Fruit fly (Drosophila melanogaster) whole organism, embryonic: ENCODE results near the gene ldbr.

Source experiments
- Atf6 ChIP-seq: fragments of 200-800 bp; sonication (Bioruptor generic); IDR thresholded peaks from 2 replicates; pipeline ENCODE4 v1.3.6; 2022; ENCODE audit warnings: missing biosample characterization, missing genetic modification characterization
- CG10462 ChIP-seq: fragments of 200-800 bp; sonication (Bioruptor generic); optimal IDR thresholded peaks from 2 replicates; lab custom pipeline; 2016; ENCODE audit warnings: missing biosample characterization, missing genetic modification characterization
- CG12391 ChIP-seq: fragments of 200-800 bp; sonication (Bioruptor generic); optimal IDR thresholded peaks from 3 replicates; lab custom pipeline; 2018; ENCODE audit warnings: missing biosample characterization, mild to moderate bottlenecking, missing genetic modification characterization, moderate library complexity
- CG13123 ChIP-seq: fragments of 200-800 bp; sonication (Bioruptor generic); optimal IDR thresholded peaks from 2 replicates; lab custom pipeline; 2016; ENCODE audit warnings: missing biosample characterization, missing genetic modification characterization
- CG14710 ChIP-seq: fragments of 200-800 bp; sonication (Bioruptor generic); optimal IDR thresholded peaks from 3 replicates; lab custom pipeline; 2019; ENCODE audit warnings: missing biosample characterization, mild to moderate bottlenecking, missing genetic modification characterization, moderate library complexity
- CG15479 ChIP-seq: fragments of 200-800 bp; sonication (Bioruptor generic); optimal IDR thresholded peaks from 3 replicates; lab custom pipeline; 2019; ENCODE audit warnings: missing biosample characterization, mild to moderate bottlenecking, missing genetic modification characterization, moderate library complexity
- CG15514 ChIP-seq: fragments of 200-800 bp; sonication (Bioruptor generic); optimal IDR thresholded peaks from 3 replicates; lab custom pipeline; 2017; ENCODE audit warnings: missing biosample characterization, missing genetic modification characterization, mild to moderate bottlenecking, moderate library complexity, missing genetic modification reagents
- CG15696 ChIP-seq: fragments of 200-800 bp; sonication (Bioruptor generic); optimal IDR thresholded peaks from 2 replicates; lab custom pipeline; 2019; ENCODE audit warnings: missing biosample characterization, mild to moderate bottlenecking, missing genetic modification characterization, moderate library complexity
- CG17612 ChIP-seq: fragments of 200-800 bp; sonication (Bioruptor generic); IDR thresholded peaks from 2 replicates; pipeline ENCODE4 v1.3.6; 2022; ENCODE audit warnings: missing biosample characterization, missing genetic modification characterization
- CG30403 ChIP-seq: fragments of 200-800 bp; sonication (Bioruptor generic); optimal IDR thresholded peaks from 3 replicates; lab custom pipeline; 2016; ENCODE audit warnings: missing biosample characterization, missing genetic modification characterization
- CG31441 ChIP-seq: fragments of 200-800 bp; sonication (Bioruptor generic); IDR thresholded peaks from 2 replicates; pipeline ENCODE4 v1.3.6; 2022; ENCODE audit warnings: missing biosample characterization, missing genetic modification characterization
- CG3281 ChIP-seq: fragments of 200-800 bp; sonication (Bioruptor generic); optimal IDR thresholded peaks from 3 replicates; lab custom pipeline; 2017; ENCODE audit warnings: missing biosample characterization, mild to moderate bottlenecking, missing genetic modification characterization
- CG3995 ChIP-seq: fragments of 200-800 bp; sonication (Bioruptor generic); optimal IDR thresholded peaks from 3 replicates; lab custom pipeline; 2016; ENCODE audit warnings: missing biosample characterization, missing genetic modification characterization
- CG42726 ChIP-seq: fragments of 200-800 bp; sonication (Bioruptor generic); IDR thresholded peaks from 2 replicates; pipeline ENCODE4 v1.3.6; 2022; ENCODE audit warnings: missing biosample characterization, missing genetic modification characterization; ENCODE audit not compliant: partially characterized antibody
- CG4282 ChIP-seq: fragments of 200-800 bp; sonication (Bioruptor generic); optimal IDR thresholded peaks from 2 replicates; lab custom pipeline; 2016; ENCODE audit warnings: missing biosample characterization, missing genetic modification characterization
- CG6683 ChIP-seq: fragments of 200-800 bp; sonication (Bioruptor generic); optimal IDR thresholded peaks from 2 replicates; lab custom pipeline; 2017; ENCODE audit warnings: missing biosample characterization, mild to moderate bottlenecking, missing genetic modification characterization, missing genetic modification reagents
- CG6689 ChIP-seq: fragments of 200-800 bp; sonication (Bioruptor generic); IDR thresholded peaks from 2 replicates; pipeline ENCODE4 v1.3.6; 2022; ENCODE audit warnings: missing biosample characterization, missing genetic modification characterization
- CG7786 ChIP-seq: fragments of 200-800 bp; sonication (Bioruptor generic); optimal IDR thresholded peaks from 2 replicates; lab custom pipeline; 2016; ENCODE audit warnings: missing biosample characterization, missing genetic modification characterization
- CG8290 ChIP-seq, 3 experiments: fragments of 200-800 bp; sonication (Bioruptor generic); optimal IDR thresholded peaks; 2 replicates each; lab custom pipeline; 2016 to 2019; ENCODE audit warnings: missing biosample characterization in 3 of 3, missing genetic modification characterization in 3 of 3, mild to moderate bottlenecking in 2 of 3, moderate library complexity in 1 of 3
- CG9437 ChIP-seq: fragments of 200-800 bp; sonication (Bioruptor generic); optimal IDR thresholded peaks from 2 replicates; lab custom pipeline; 2018; ENCODE audit warnings: missing biosample characterization, mild to moderate bottlenecking, missing genetic modification characterization
- CG9797 ChIP-seq: fragments of 200-800 bp; sonication (Bioruptor generic); optimal IDR thresholded peaks from 3 replicates; lab custom pipeline; 2018; ENCODE audit warnings: missing biosample characterization, mild to moderate bottlenecking, missing genetic modification characterization
- CHES-1-like ChIP-seq: fragments of 200-800 bp; sonication (Bioruptor generic); optimal IDR thresholded peaks from 2 replicates; lab custom pipeline; 2016; ENCODE audit warnings: missing biosample characterization, missing genetic modification characterization
- Camta ChIP-seq: fragments of 200-800 bp; sonication (Bioruptor generic); optimal IDR thresholded peaks from 2 replicates; lab custom pipeline; 2016; ENCODE audit warnings: missing biosample characterization, missing genetic modification characterization
- Jarid2 ChIP-seq: fragments of 200-800 bp; sonication (Bioruptor generic); optimal IDR thresholded peaks from 3 replicates; lab custom pipeline; 2017; ENCODE audit warnings: mild to moderate bottlenecking, missing biosample characterization, missing genetic modification reagents, missing genetic modification characterization
- MBD-R2 ChIP-seq: fragments of 200-800 bp; sonication (Bioruptor generic); IDR thresholded peaks from 2 replicates; pipeline ENCODE4 v1.3.6; 2022; ENCODE audit warnings: missing biosample characterization, missing genetic modification characterization
- NK7.1 ChIP-seq: fragments of 200-800 bp; sonication (Bioruptor generic); optimal IDR thresholded peaks from 3 replicates; lab custom pipeline; 2016; ENCODE audit warnings: missing biosample characterization, missing genetic modification characterization
- Nf-YA ChIP-seq: fragments of 200-800 bp; sonication (Bioruptor generic); IDR thresholded peaks from 2 replicates; pipeline ENCODE4 v1.3.6; 2022; ENCODE audit warnings: missing biosample characterization, missing genetic modification characterization
- Nf-YB ChIP-seq: fragments of 200-800 bp; sonication (Bioruptor generic); optimal IDR thresholded peaks from 3 replicates; lab custom pipeline; 2019; ENCODE audit warnings: missing biosample characterization, mild to moderate bottlenecking, missing genetic modification characterization, moderate library complexity
- Poxn ChIP-seq: fragments of 200-800 bp; sonication (Bioruptor generic); IDR thresholded peaks from 2 replicates; pipeline ENCODE4 v1.3.6; 2022; ENCODE audit warnings: missing biosample characterization, missing genetic modification characterization
- Scr ChIP-seq: fragments of 200-800 bp; sonication (Bioruptor generic); IDR thresholded peaks from 2 replicates; pipeline ENCODE4 v1.3.6; 2022; ENCODE audit warnings: missing biosample characterization, missing genetic modification characterization; ENCODE audit not compliant: partially characterized antibody
- TFAM ChIP-seq: fragments of 200-800 bp; sonication (Bioruptor generic); optimal IDR thresholded peaks from 2 replicates; lab custom pipeline; 2017; ENCODE audit warnings: missing biosample characterization, missing genetic modification characterization, inconsistent platforms
- Tbp ChIP-seq: fragments of >200 bp; optimal IDR thresholded peaks from 2 replicates; lab custom pipeline; 2018; ENCODE audit warnings: missing biosample characterization, missing genetic modification characterization
- Xbp1 ChIP-seq: fragments of 200-800 bp; sonication (Bioruptor generic); optimal IDR thresholded peaks from 3 replicates; lab custom pipeline; 2016; ENCODE audit warnings: missing biosample characterization, mild to moderate bottlenecking, missing genetic modification characterization
- abd-A ChIP-seq: fragments of 200-800 bp; sonication (Bioruptor generic); optimal IDR thresholded peaks from 3 replicates; lab custom pipeline; 2019; ENCODE audit warnings: missing biosample characterization, mild to moderate bottlenecking, missing genetic modification characterization, moderate library complexity
- aop ChIP-seq: fragments of 200-800 bp; sonication (Bioruptor generic); IDR thresholded peaks from 2 replicates; pipeline ENCODE4 v1.3.6; 2022; ENCODE audit warnings: missing biosample characterization, missing genetic modification characterization
- ase ChIP-seq: fragments of 200-800 bp; sonication (Bioruptor generic); IDR thresholded peaks from 3 replicates; pipeline ENCODE4 v1.3.6; 2022; ENCODE audit warnings: missing biosample characterization, missing genetic modification characterization
- ato ChIP-seq: fragments of 200-800 bp; sonication (Bioruptor generic); IDR thresholded peaks from 2 replicates; pipeline ENCODE4 v1.3.6; 2022; ENCODE audit warnings: missing biosample characterization, missing genetic modification characterization; ENCODE audit not compliant: partially characterized antibody
- br ChIP-seq: fragments of >200 bp; optimal IDR thresholded peaks from 2 replicates; lab custom pipeline; 2017
- da ChIP-seq: fragments of 200-800 bp; sonication (Bioruptor generic); optimal IDR thresholded peaks from 2 replicates; lab custom pipeline; 2016; ENCODE audit warnings: missing biosample characterization, missing genetic modification characterization
- disco-r ChIP-seq: fragments of 200-800 bp; sonication (Bioruptor generic); optimal IDR thresholded peaks from 2 replicates; lab custom pipeline; 2016; ENCODE audit warnings: missing biosample characterization, missing genetic modification characterization
- dm ChIP-seq: fragments of 200-800 bp; sonication (Bioruptor generic); optimal IDR thresholded peaks from 3 replicates; lab custom pipeline; 2016; ENCODE audit warnings: missing biosample characterization, missing genetic modification characterization
- gt ChIP-seq: fragments of 200-800 bp; sonication (Bioruptor generic); IDR thresholded peaks from 2 replicates; pipeline ENCODE4 v1.3.6; 2022; ENCODE audit warnings: missing biosample characterization, missing genetic modification characterization
- her ChIP-seq: fragments of 200-800 bp; sonication (Bioruptor generic); optimal IDR thresholded peaks from 2 replicates; lab custom pipeline; 2016; ENCODE audit warnings: missing biosample characterization, missing genetic modification characterization
- lab ChIP-seq: fragments of 200-800 bp; sonication (Bioruptor generic); optimal IDR thresholded peaks from 3 replicates; lab custom pipeline; 2017; ENCODE audit warnings: missing biosample characterization, missing genetic modification characterization, mild to moderate bottlenecking, moderate library complexity, missing genetic modification reagents
- nom ChIP-seq: fragments of 200-800 bp; sonication (Bioruptor generic); optimal IDR thresholded peaks from 2 replicates; lab custom pipeline; 2017; ENCODE audit warnings: missing biosample characterization, missing genetic modification characterization, mild to moderate bottlenecking, moderate library complexity, missing genetic modification reagents
- pros ChIP-seq: fragments of 200-800 bp; sonication (Bioruptor generic); optimal IDR thresholded peaks from 3 replicates; lab custom pipeline; 2019; ENCODE audit warnings: missing biosample characterization, mild to moderate bottlenecking, missing genetic modification characterization, moderate library complexity
- sens ChIP-seq: fragments of 200-800 bp; sonication (Bioruptor generic); peaks from one replicate; lab custom pipeline; 2016; ENCODE audit warnings: missing biosample characterization, missing genetic modification characterization
- seq ChIP-seq: fragments of 200-800 bp; sonication (Bioruptor generic); IDR thresholded peaks from 2 replicates; pipeline ENCODE4 v1.3.6; 2022; ENCODE audit warnings: missing biosample characterization, missing genetic modification characterization
- sr ChIP-seq: fragments of 200-800 bp; sonication (Bioruptor generic); IDR thresholded peaks from 3 replicates; pipeline ENCODE4 v1.3.6; 2022; ENCODE audit warnings: missing biosample characterization, missing genetic modification characterization
- tgo ChIP-seq: fragments of 200-800 bp; sonication (Bioruptor generic); IDR thresholded peaks from 3 replicates; pipeline ENCODE4 v1.3.6; 2022; ENCODE audit warnings: missing biosample characterization, missing genetic modification characterization
- vvl ChIP-seq: fragments of 200-800 bp; sonication (Bioruptor generic); IDR thresholded peaks from 2 replicates; pipeline ENCODE4 v1.3.6; 2022; ENCODE audit warnings: missing biosample characterization, missing genetic modification characterization
- zen2 ChIP-seq: fragments of 200-800 bp; sonication (Bioruptor generic); IDR thresholded peaks from 3 replicates; pipeline ENCODE4 v1.3.6; 2022; ENCODE audit warnings: missing biosample characterization, missing genetic modification characterization; ENCODE audit not compliant: partially characterized antibody

Gene ldbr

DNA sequence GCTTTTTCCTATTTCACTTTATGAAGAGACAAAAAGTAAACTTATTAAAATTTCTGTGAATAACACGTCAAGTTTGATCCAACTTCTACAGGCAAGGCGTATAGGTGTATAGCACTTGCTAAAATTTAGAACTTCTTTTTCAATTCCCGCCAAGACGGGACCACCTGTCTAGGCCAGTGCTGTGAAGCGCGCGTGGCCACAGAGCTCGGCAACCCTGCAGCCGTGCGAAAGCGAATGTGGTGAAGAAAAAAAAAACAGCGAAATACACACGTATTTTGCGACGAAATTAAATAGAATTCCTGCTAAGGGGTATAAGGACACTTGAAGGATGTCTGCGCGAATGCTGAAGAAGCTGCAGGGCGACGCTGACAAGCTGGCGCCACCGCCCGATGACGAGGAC is 11.5 kb upstream of the ldbr start, which contains the start of gene Nulp1 (continued):
- no peak for TF ChIP-seq lab
- peak; percentile 75 for TF ChIP-seq CG14710 (tag; lab: Kevin White, UChicago)
- no peak for TF ChIP-seq CG10462
- TF ChIP-seq CG3995 (GFP tag; lab: Kevin White, UChicago): peak; percentile 61
- no peak for TF ChIP-seq CG3281 (GFP tag; lab: Kevin White, UChicago)
- TF ChIP-seq disco-r (GFP tag; lab: Kevin White, UChicago): no peak
- no peak for TF ChIP-seq Nf-YA
- TF ChIP-seq CG9437 (GFP tag; lab: Kevin White, UChicago): no peak
- TF ChIP-seq tgo (GFP tag; lab: Robert Waterston, UW): no peak
- no peak for TF ChIP-seq sr (GFP tag; lab: Robert Waterston, UW)
- TF ChIP-seq CG7786 (GFP tag; lab: Kevin White, UChicago): peak; percentile 13
- TF ChIP-seq CG15479 (GFP tag; lab: Kevin White, UChicago): no peak
- TF ChIP-seq br: no peak
- TF ChIP-seq Camta (GFP tag; lab: Kevin White, UChicago): no peak
- no peak for TF ChIP-seq CG4282 (GFP tag; lab: Kevin White, UChicago)
- TF ChIP-seq CG13123: no peak
- peak; percentile 60 for TF ChIP-seq CG15514
- no peak for TF ChIP-seq Jarid2 (GFP tag; lab: Kevin White, UChicago)
- no peak for TF ChIP-seq CG9797 (GFP tag; lab: Kevin White, UChicago)
- TF ChIP-seq Tbp (GFP tag; lab: Kevin White, UChicago): no peak
- no peak for TF ChIP-seq CG30403 (GFP tag; lab: Kevin White, UChicago)
- TF ChIP-seq da (GFP tag; lab: Kevin White, UChicago): peak; percentile 57
- TF ChIP-seq CG6683 (GFP tag; lab: Kevin White, UChicago): no peak
- TF ChIP-seq dm (GFP tag; lab: Kevin White, UChicago): peak; percentile 78
- TF ChIP-seq CG6689 (GFP tag; lab: Robert Waterston, UW): no peak
- peak; percentile 41 for TF ChIP-seq vvl (GFP tag; lab: Robert Waterston, UW)
- TF ChIP-seq CG17612 (GFP tag; lab: Robert Waterston, UW): no peak
- TF ChIP-seq gt (GFP tag; lab: Robert Waterston, UW): no peak
- no peak for TF ChIP-seq TFAM (GFP tag; lab: Kevin White, UChicago)
- TF ChIP-seq CHES-1-like (GFP tag; lab: Kevin White, UChicago): peak; percentile 52
- no peak for TF ChIP-seq CG8290 (GFP tag; optimal IDR thresholded peaks at IDR 0.05; lab: Kevin White, UChicago)
- peak in 1 of 2 experiments; percentile 67 for TF ChIP-seq CG8290 (tag; optimal IDR thresholded peaks at IDR 0.05; lab: Kevin White, UChicago)
- TF ChIP-seq Poxn: no peak
- no peak for TF ChIP-seq zen2
- TF ChIP-seq NK7.1: no peak
- peak; percentile 35 for TF ChIP-seq Xbp1 (GFP tag; lab: Kevin White, UChicago)
- no peak for TF ChIP-seq CG15696
- no peak for TF ChIP-seq aop (GFP tag; lab: Robert Waterston, UW)
- no peak for TF ChIP-seq ato (GFP tag; lab: Robert Waterston, UW)
- no peak for TF ChIP-seq seq
- TF ChIP-seq Atf6 (GFP tag; lab: Robert Waterston, UW): no peak
- peak; percentile 44 for TF ChIP-seq her (GFP tag; lab: Kevin White, UChicago)
- no peak for TF ChIP-seq abd-A (tag; lab: Kevin White, UChicago)
- peak; percentile 28 for TF ChIP-seq Scr (GFP tag; lab: Robert Waterston, UW)
- no peak for TF ChIP-seq CG42726 (GFP tag; lab: Robert Waterston, UW)
- peak; percentile 74 for TF ChIP-seq sens (GFP tag; lab: Kevin White, UChicago)
- no peak for TF ChIP-seq pros (GFP tag; lab: Kevin White, UChicago)
- no peak for TF ChIP-seq CG31441
- no peak for TF ChIP-seq Nf-YB (GFP tag; lab: Kevin White, UChicago)
- TF ChIP-seq ase (GFP tag; lab: Robert Waterston, UW): no peak
- peak; percentile 93 for TF ChIP-seq MBD-R2
- no peak for TF ChIP-seq nom (GFP tag; lab: Kevin White, UChicago)
- no peak for TF ChIP-seq CG12391
